Worm (Caenorhabditis elegans): ENCODE measurements around the gene mfsd-13.2.

The mfsd-13.2 gene

DNA sequence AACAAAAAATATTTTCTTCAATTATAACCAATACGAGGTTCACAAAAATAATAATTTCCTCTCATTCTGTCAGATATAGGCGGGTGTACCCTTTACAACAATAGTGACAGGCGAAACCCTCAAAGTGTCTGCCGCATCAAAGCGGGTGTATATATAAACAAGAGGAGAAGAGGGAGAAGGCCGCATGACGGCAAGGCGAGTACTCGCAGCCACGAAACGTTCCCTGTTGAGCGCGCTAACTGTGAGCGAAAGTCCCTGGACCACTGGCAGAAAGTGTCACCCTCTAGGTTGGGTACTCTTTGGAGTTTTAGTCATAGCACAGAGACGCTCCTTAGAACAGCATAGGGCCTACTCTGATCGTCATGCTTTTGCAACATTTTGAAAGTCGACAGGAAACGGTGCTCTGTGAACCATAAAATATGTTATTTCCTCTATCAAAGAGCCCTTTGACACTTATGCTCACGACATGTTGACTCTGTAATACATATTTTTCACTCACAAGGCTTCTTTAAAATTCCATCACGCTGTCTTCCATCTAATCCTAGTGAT, 34.5 kb upstream of the mfsd-13.2 start, which contains the start of gene pcrg-1:
TSS of gene pcrg-1 (plus strand) at position 499 of the 549 bp plus-strand sequence.
- TF ChIP-seq nfya-2 (GFP tag; IDR thresholded peaks at IDR 0.05) (0 out of 2 replicates have a peak, but pooled peaks have one; percentile 65), F49E8.2 (tag; optimal IDR thresholded peaks at IDR 0.05; ENCODE audit: insufficient read depth) (peak; percentile 76), F57C9.4 (tag; optimal IDR thresholded peaks at IDR 0.05) (peak; percentile 10), rec-8 (tag; optimal IDR thresholded peaks at IDR 0.05) (peak in 1 of 2 experiments; percentile 15), madf-8 (GFP tag; conservative IDR thresholded peaks at IDR 0.05) (peak; percentile 53), mel-28 (tag; optimal IDR thresholded peaks at IDR 0.05; ENCODE audit: borderline replicate concordance) (no peak), hlh-12 (tag; optimal IDR thresholded peaks at IDR 0.05) (peak; percentile 11), K12H6.12 (tag; optimal IDR thresholded peaks at IDR 0.05) (peak; percentile 78), hrde-1 (tag; optimal IDR thresholded peaks at IDR 0.05; ENCODE audit: borderline replicate concordance) (peak; percentile 30), lin-54 (GFP tag; optimal IDR thresholded peaks at IDR 0.05) (peak; percentile 76), rcor-1 (GFP tag; IDR thresholded peaks at IDR 0.05) (peak; percentile 62), bed-2 (GFP tag; IDR thresholded peaks at IDR 0.05) (peak; percentile 75; the same call in 1 of the 2 replicates), unc-62 (GFP tag; optimal IDR thresholded peaks at IDR 0.05) (no peak), him-1 (tag; optimal IDR thresholded peaks at IDR 0.05) (peak; percentile 63), T26A5.8 (tag; optimal IDR thresholded peaks at IDR 0.05) (peak; percentile 74), unc-130 (GFP tag; optimal IDR thresholded peaks at IDR 0.05) (no peak), snpc-4 (GFP tag; optimal IDR thresholded peaks at IDR 0.05) (peak; percentile 96), snpc-4 (tag; optimal IDR thresholded peaks at IDR 0.05) (peak; percentile 97 to 99 (median 98)), nfyb-1 (GFP tag; IDR thresholded peaks at IDR 0.05) (peak; percentile 84), let-607 (tag; optimal IDR thresholded peaks at IDR 0.05) (peak; percentile 40 to 43), dpff-1 (tag; optimal IDR thresholded peaks at IDR 0.05) (peak; percentile 89), ama-1 (optimal IDR thresholded peaks at IDR 0.05) (no peak), ama-1 (GFP tag; optimal IDR thresholded peaks at IDR 0.05) (peak; percentile 43 to 86), lin-26 (GFP tag; IDR thresholded peaks at IDR 0.05) (peak; percentile 95), aptf-2 (GFP tag; conservative IDR thresholded peaks at IDR 0.05) (0 out of 2 replicates have a peak, but pooled peaks have one; percentile 30), ztf-22 (GFP tag; optimal IDR thresholded peaks at IDR 0.05) (peak; percentile 52), dox-1 (GFP tag; IDR thresholded peaks at IDR 0.05) (peak; percentile 90), attf-6 (GFP tag; IDR thresholded peaks at IDR 0.05) (peak; percentile 88), let-526 (GFP tag; IDR thresholded peaks at IDR 0.05) (peak; percentile 54; the same call in 1 of the 2 replicates), snpc-3.4 (tag; optimal IDR thresholded peaks at IDR 0.05) (peak; percentile 90), madf-3 (GFP tag; IDR thresholded peaks at IDR 0.05) (peak; percentile 84), ZK185.1 (tag; optimal IDR thresholded peaks at IDR 0.05; ENCODE audit: poor library complexity, severe bottlenecking) (peak; percentile 78), akir-1 (GFP tag; optimal IDR thresholded peaks at IDR 0.05) (peak; percentile 36), lsy-27 (tag; optimal IDR thresholded peaks at IDR 0.05; ENCODE audit: borderline replicate concordance, insufficient read depth) (peak; percentile 50), F39B2.1 (GFP tag; IDR thresholded peaks at IDR 0.05) (0 out of 2 replicates have a peak, but pooled peaks have one; percentile 11), C06A6.2 (GFP tag; conservative IDR thresholded peaks at IDR 0.05) (peak; percentile 69; the same call in 1 of the 2 replicates), cebp-2 (GFP tag; IDR thresholded peaks at IDR 0.05) (0 out of 2 replicates have a peak, but pooled peaks have one; percentile 30), Y53F4B.3 (GFP tag; IDR thresholded peaks at IDR 0.05) (peak; percentile 28; the same call in 1 of the 2 replicates), K11D2.4 (GFP tag; IDR thresholded peaks at IDR 0.05) (peak; percentile 63; the same call in 1 of the 2 replicates), mcd-1 (GFP tag; IDR thresholded peaks at IDR 0.05) (peak; percentile 79; the same call in 1 of the 2 replicates), B0019.2 (GFP tag; conservative IDR thresholded peaks at IDR 0.05) (no peak), zim-3 (tag; optimal IDR thresholded peaks at IDR 0.05) (peak; percentile 82), hlh-26 (GFP tag; conservative IDR thresholded peaks at IDR 0.05) (peak; percentile 76; the same call in 1 of the 2 replicates), F33H1.4 (GFP tag; IDR thresholded peaks at IDR 0.05) (peak; percentile 48; the same call in 1 of the 2 replicates), nhr-90 (tag; optimal IDR thresholded peaks at IDR 0.05) (peak; percentile 90), T07F8.4 (tag; optimal IDR thresholded peaks at IDR 0.05) (peak; percentile 80)
